Fruit fly (Drosophila melanogaster) whole organism, embryonic: ENCODE data around the gene Inx3.

Experiments
- Aef1 ChIP-seq: fragments of 200-800 bp; sonication (Bioruptor generic); IDR thresholded peaks from 3 replicates; pipeline ENCODE4 v1.3.6; 2022; ENCODE audit warnings: missing biosample characterization, missing genetic modification characterization
- B-H1 ChIP-seq: fragments of 200-800 bp; sonication (Bioruptor generic); IDR thresholded peaks from 3 replicates; pipeline ENCODE4 v1.3.6; 2022; ENCODE audit warnings: missing biosample characterization, missing genetic modification characterization
- CG10147 ChIP-seq: fragments of 200-800 bp; sonication (Bioruptor generic); optimal IDR thresholded peaks from 2 replicates; lab custom pipeline; 2019; ENCODE audit warnings: missing biosample characterization, mild to moderate bottlenecking, missing genetic modification characterization, moderate library complexity
- CG10209 ChIP-seq: fragments of 200-800 bp; sonication (Bioruptor generic); optimal IDR thresholded peaks from 3 replicates; lab custom pipeline; 2017; ENCODE audit warnings: missing biosample characterization, mild to moderate bottlenecking, missing genetic modification characterization, missing genetic modification reagents
- CG10462 ChIP-seq: fragments of 200-800 bp; sonication (Bioruptor generic); optimal IDR thresholded peaks from 2 replicates; lab custom pipeline; 2016; ENCODE audit warnings: missing biosample characterization, missing genetic modification characterization
- CG11093 ChIP-seq: fragments of 200-800 bp; sonication (Bioruptor generic); IDR thresholded peaks from 3 replicates; pipeline ENCODE4 v1.3.6; 2022; ENCODE audit warnings: missing biosample characterization, missing genetic modification characterization
- CG1233 ChIP-seq: fragments of 200-800 bp; sonication (Bioruptor generic); optimal IDR thresholded peaks from 4 replicates; lab custom pipeline; 2018; ENCODE audit warnings: missing biosample characterization, mild to moderate bottlenecking, missing genetic modification characterization
- CG15011 ChIP-seq: fragments of 200-800 bp; sonication (Bioruptor generic); optimal IDR thresholded peaks from 3 replicates; lab custom pipeline; 2018; ENCODE audit warnings: missing biosample characterization, mild to moderate bottlenecking, missing genetic modification characterization
- CG15479 ChIP-seq: fragments of 200-800 bp; sonication (Bioruptor generic); optimal IDR thresholded peaks from 3 replicates; lab custom pipeline; 2019; ENCODE audit warnings: missing biosample characterization, mild to moderate bottlenecking, missing genetic modification characterization, moderate library complexity
- CG16815 ChIP-seq: fragments of 200-800 bp; sonication (Bioruptor generic); optimal IDR thresholded peaks from 3 replicates; lab custom pipeline; 2017; ENCODE audit warnings: missing biosample characterization, mild to moderate bottlenecking, missing genetic modification characterization
- CG2712 ChIP-seq: fragments of 200-800 bp; optimal IDR thresholded peaks from 3 replicates; lab custom pipeline; 2019; ENCODE audit warnings: missing biosample characterization, mild to moderate bottlenecking, missing genetic modification characterization, moderate library complexity
- CG32532 ChIP-seq: fragments of 200-800 bp; sonication (Bioruptor generic); IDR thresholded peaks from 2 replicates; pipeline ENCODE4 v1.3.6; 2022; ENCODE audit warnings: missing biosample characterization, missing genetic modification characterization
- CG34422 ChIP-seq: fragments of 200-800 bp; sonication (Bioruptor generic); IDR thresholded peaks from 3 replicates; pipeline ENCODE4 v1.3.6; 2022; ENCODE audit warnings: missing biosample characterization, missing genetic modification characterization
- CG7928 ChIP-seq: fragments of 200-800 bp; sonication (Bioruptor generic); optimal IDR thresholded peaks from 2 replicates; lab custom pipeline; 2017; ENCODE audit warnings: missing biosample characterization, mild to moderate bottlenecking, missing genetic modification characterization
- CG8281 ChIP-seq: fragments of 200-800 bp; sonication (Bioruptor generic); optimal IDR thresholded peaks from 2 replicates; lab custom pipeline; 2018; ENCODE audit warnings: missing biosample characterization, mild to moderate bottlenecking, missing genetic modification characterization, moderate library complexity
- CG9817 ChIP-seq: fragments of 200-800 bp; sonication (Bioruptor generic); optimal IDR thresholded peaks from 2 replicates; lab custom pipeline; 2018; ENCODE audit warnings: missing biosample characterization, mild to moderate bottlenecking, missing genetic modification characterization, moderate library complexity
- Camta ChIP-seq: fragments of 200-800 bp; sonication (Bioruptor generic); optimal IDR thresholded peaks from 2 replicates; lab custom pipeline; 2016; ENCODE audit warnings: missing biosample characterization, missing genetic modification characterization
- Deaf1 ChIP-seq: fragments of 200-800 bp; optimal IDR thresholded peaks from 3 replicates; lab custom pipeline; 2019; ENCODE audit warnings: missing biosample characterization, mild to moderate bottlenecking, missing genetic modification characterization, moderate library complexity
- Drgx ChIP-seq: fragments of 200-800 bp; sonication (Bioruptor generic); IDR thresholded peaks from 2 replicates; pipeline ENCODE4 v1.3.6; 2022; ENCODE audit warnings: missing biosample characterization, missing genetic modification characterization
- Ets65A ChIP-seq: fragments of 200-800 bp; sonication (Bioruptor generic); peaks from one replicate; lab custom pipeline; 2016; ENCODE audit warnings: missing biosample characterization, missing genetic modification characterization
- H15 ChIP-seq: fragments of 200-800 bp; sonication (Bioruptor generic); IDR thresholded peaks from 3 replicates; pipeline ENCODE4 v1.3.6; 2022; ENCODE audit warnings: missing biosample characterization, missing genetic modification characterization
- HLH4C ChIP-seq: fragments of 200-800 bp; sonication (Bioruptor generic); IDR thresholded peaks from 3 replicates; pipeline ENCODE4 v1.3.6; 2022; ENCODE audit warnings: missing biosample characterization, missing genetic modification characterization; ENCODE audit not compliant: partially characterized antibody
- HmgD ChIP-seq: fragments of 200-800 bp; sonication (Bioruptor generic); optimal IDR thresholded peaks from 3 replicates; lab custom pipeline; 2016; ENCODE audit warnings: missing biosample characterization, missing genetic modification characterization
- Kr ChIP-seq: fragments of 200-800 bp; sonication (Bioruptor generic); optimal IDR thresholded peaks from 2 replicates; lab custom pipeline; 2017; ENCODE audit warnings: missing biosample characterization, mild to moderate bottlenecking, missing genetic modification characterization
- Oaz ChIP-seq: fragments of 200-800 bp; sonication (Bioruptor generic); IDR thresholded peaks from 2 replicates; pipeline ENCODE4 v1.3.6; 2022; ENCODE audit warnings: missing biosample characterization, missing genetic modification characterization
- abd-A ChIP-seq: fragments of 200-800 bp; sonication (Bioruptor generic); optimal IDR thresholded peaks from 3 replicates; lab custom pipeline; 2019; ENCODE audit warnings: missing biosample characterization, mild to moderate bottlenecking, missing genetic modification characterization, moderate library complexity
- ato ChIP-seq: fragments of 200-800 bp; sonication (Bioruptor generic); IDR thresholded peaks from 2 replicates; pipeline ENCODE4 v1.3.6; 2022; ENCODE audit warnings: missing biosample characterization, missing genetic modification characterization; ENCODE audit not compliant: partially characterized antibody
- bcd ChIP-seq: fragments of 200-800 bp; sonication (Bioruptor generic); optimal IDR thresholded peaks from 2 replicates; lab custom pipeline; 2017; ENCODE audit warnings: missing biosample characterization, mild to moderate bottlenecking, missing genetic modification characterization
- cato ChIP-seq: fragments of 200-800 bp; sonication (Bioruptor generic); optimal IDR thresholded peaks from 2 replicates; lab custom pipeline; 2016; ENCODE audit warnings: missing biosample characterization, missing genetic modification characterization, borderline replicate concordance
- dm ChIP-seq: fragments of 200-800 bp; sonication (Bioruptor generic); optimal IDR thresholded peaks from 3 replicates; lab custom pipeline; 2016; ENCODE audit warnings: missing biosample characterization, missing genetic modification characterization
- en ChIP-seq: fragments of 200-800 bp; sonication (Bioruptor generic); optimal IDR thresholded peaks from 2 replicates; lab custom pipeline; 2016; ENCODE audit warnings: missing biosample characterization, missing genetic modification characterization
- eve ChIP-seq, 2 experiments: fragments of >200 bp; optimal IDR thresholded peaks; 2 replicates each; lab custom pipeline; 2017; ENCODE audit warnings: missing biosample characterization in 2 of 2, missing genetic modification characterization in 2 of 2
- fd96Cb ChIP-seq: fragments of 200-800 bp; sonication (Bioruptor generic); optimal IDR thresholded peaks from 2 replicates; lab custom pipeline; 2018; ENCODE audit warnings: missing biosample characterization, mild to moderate bottlenecking, missing genetic modification characterization, moderate library complexity
- hbn ChIP-seq: fragments of 200-800 bp; sonication (Bioruptor generic); IDR thresholded peaks from 2 replicates; pipeline ENCODE4 v1.3.6; 2022; ENCODE audit warnings: missing biosample characterization, missing genetic modification characterization; ENCODE audit not compliant: partially characterized antibody
- hth ChIP-seq: fragments of >200 bp; optimal IDR thresholded peaks from 2 replicates; lab custom pipeline; 2017; ENCODE audit warnings: inconsistent platforms
- kni ChIP-seq: fragments of 200-800 bp; sonication (Bioruptor generic); optimal IDR thresholded peaks from 3 replicates; lab custom pipeline; 2017; ENCODE audit warnings: mild to moderate bottlenecking, missing biosample characterization, missing genetic modification reagents, missing genetic modification characterization
- lbe ChIP-seq: fragments of 200-800 bp; sonication (Bioruptor generic); optimal IDR thresholded peaks from 2 replicates; lab custom pipeline; 2016; ENCODE audit warnings: missing biosample characterization, mild to moderate bottlenecking, missing genetic modification characterization
- mam ChIP-seq: fragments of 200-800 bp; sonication (Bioruptor generic); optimal IDR thresholded peaks from 3 replicates; lab custom pipeline; 2016; ENCODE audit warnings: missing biosample characterization, missing genetic modification characterization
- mirr ChIP-seq: fragments of 200-800 bp; sonication (Bioruptor generic); optimal IDR thresholded peaks from 3 replicates; lab custom pipeline; 2018; ENCODE audit warnings: missing biosample characterization, mild to moderate bottlenecking, missing genetic modification characterization
- nerfin-1 ChIP-seq: fragments of 200-800 bp; sonication (Bioruptor generic); optimal IDR thresholded peaks from 3 replicates; lab custom pipeline; 2019; ENCODE audit warnings: missing biosample characterization, mild to moderate bottlenecking, missing genetic modification characterization, moderate library complexity
- phol ChIP-seq: fragments of 200-800 bp; sonication (Bioruptor generic); optimal IDR thresholded peaks from 3 replicates; lab custom pipeline; 2018; ENCODE audit warnings: missing biosample characterization, mild to moderate bottlenecking, missing genetic modification characterization, moderate library complexity
- psq ChIP-seq: fragments of 200-800 bp; sonication (Bioruptor generic); optimal IDR thresholded peaks from 2 replicates; lab custom pipeline; 2017; ENCODE audit warnings: missing biosample characterization, missing genetic modification characterization
- pum ChIP-seq: fragments of 200-800 bp; sonication (Bioruptor generic); optimal IDR thresholded peaks from 2 replicates; lab custom pipeline; 2016; ENCODE audit warnings: missing biosample characterization, missing genetic modification characterization
- row ChIP-seq: fragments of 200-800 bp; sonication (Bioruptor generic); IDR thresholded peaks from 3 replicates; pipeline ENCODE4 v1.3.6; 2022; ENCODE audit warnings: missing biosample characterization, missing genetic modification characterization
- sc ChIP-seq, 3 experiments: fragments of >200 bp in 2 of 3; fragments of 200-800 bp in 1 of 3; sonication (Bioruptor generic) in 1 of 3; optimal IDR thresholded peaks; 2 replicates in 2 of 3; 3 replicates in 1 of 3; lab custom pipeline; 2017; ENCODE audit warnings: mild to moderate bottlenecking in 1 of 3, missing biosample characterization in 1 of 3, missing genetic modification characterization in 1 of 3, missing genetic modification reagents in 1 of 3
- shn ChIP-seq: fragments of 200-800 bp; sonication (Bioruptor generic); optimal IDR thresholded peaks from 3 replicates; lab custom pipeline; 2016; ENCODE audit warnings: missing biosample characterization, missing genetic modification characterization
- slou ChIP-seq: fragments of 200-800 bp; sonication (Bioruptor generic); optimal IDR thresholded peaks from 3 replicates; lab custom pipeline; 2016; ENCODE audit warnings: missing biosample characterization, missing genetic modification characterization
- so ChIP-seq: fragments of 200-800 bp; sonication (Bioruptor generic); IDR thresholded peaks from 3 replicates; pipeline ENCODE4 v1.3.6; 2022; ENCODE audit warnings: missing biosample characterization, missing genetic modification characterization
- z ChIP-seq: fragments of 200-800 bp; sonication (Bioruptor generic); IDR thresholded peaks from 3 replicates; pipeline ENCODE4 v1.3.6; 2022; ENCODE audit warnings: missing biosample characterization, missing genetic modification characterization
- zf30C ChIP-seq: fragments of 200-800 bp; sonication (Bioruptor generic); optimal IDR thresholded peaks from 3 replicates; lab custom pipeline; 2018; ENCODE audit warnings: missing biosample characterization, mild to moderate bottlenecking, missing genetic modification characterization
- zfh1 ChIP-seq: fragments of 200-800 bp; sonication (Bioruptor generic); IDR thresholded peaks from 3 replicates; pipeline ENCODE4 v1.3.6; 2022; ENCODE audit warnings: missing biosample characterization, missing genetic modification characterization

The Inx3 gene

DNA sequence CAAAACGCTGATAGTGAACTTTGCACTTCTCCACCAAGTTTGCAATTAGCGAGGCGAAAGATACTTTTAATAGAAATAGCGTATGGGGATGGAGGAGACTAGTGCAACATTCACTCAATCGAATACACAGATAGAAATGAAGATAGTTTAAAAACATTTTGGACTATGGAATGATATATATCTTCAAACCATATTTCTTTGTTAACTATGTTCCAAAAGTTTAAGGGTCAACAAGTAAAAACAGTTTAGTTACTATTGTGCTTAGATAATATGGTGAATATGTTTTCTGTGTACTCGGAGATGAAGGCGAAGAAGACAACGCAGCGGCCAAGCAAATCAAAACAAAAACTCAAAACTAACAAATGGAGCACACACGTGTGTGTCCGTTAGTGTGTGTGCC, 44.9 kb upstream of the Inx3 start (continued):
- TF ChIP-seq CG34422 (GFP tag; lab: Robert Waterston, UW) (0 out of 3 replicates have a peak, but pooled peaks have one; percentile 42), zf30C (GFP tag; lab: Kevin White, UChicago) (no peak), hbn (GFP tag; lab: Robert Waterston, UW) (no peak), CG15479 (no peak), cato (GFP tag; lab: Kevin White, UChicago) (no peak), CG10462 (GFP tag; lab: Kevin White, UChicago) (no peak), lbe (no peak), abd-A (no peak), eve (GFP tag; optimal IDR thresholded peaks at IDR 0.05; lab: Kevin White, UChicago) (no peak), CG2712 (tag; lab: Kevin White, UChicago) (peak; percentile 59), kni (GFP tag; lab: Kevin White, UChicago) (no peak), so (no peak), CG16815 (GFP tag; lab: Kevin White, UChicago) (no peak), B-H1 (GFP tag; lab: Robert Waterston, UW) (peak; percentile 29; the same call in 1 of the 3 replicates), CG11093 (peak; percentile 58; the same call in 2 of the 3 replicates), sc (optimal IDR thresholded peaks at IDR 0.05; lab: Kevin White, UChicago) (no peak), sc (GFP tag; optimal IDR thresholded peaks at IDR 0.05; lab: Kevin White, UChicago) (no peak), z (GFP tag; lab: Robert Waterston, UW) (0 out of 3 replicates have a peak, but pooled peaks have one; percentile 21), Aef1 (GFP tag; lab: Robert Waterston, UW) (peak; percentile 40; the same call in 1 of the 3 replicates), CG15011 (GFP tag; lab: Kevin White, UChicago) (no peak), HLH4C (GFP tag; lab: Robert Waterston, UW) (no peak), bcd (peak; percentile 3), Ets65A (no peak), H15 (peak; percentile 65; the same call in 2 of the 3 replicates), psq (GFP tag; lab: Kevin White, UChicago) (no peak), phol (peak; percentile 69), Deaf1 (peak; percentile 1), Kr (no peak), Camta (GFP tag; lab: Kevin White, UChicago) (no peak), ato (GFP tag; lab: Robert Waterston, UW) (no peak), HmgD (GFP tag; lab: Kevin White, UChicago) (no peak), slou (no peak), CG8281 (tag; lab: Kevin White, UChicago) (no peak), CG7928 (no peak), mirr (GFP tag; lab: Kevin White, UChicago) (no peak), CG10209 (GFP tag; lab: Kevin White, UChicago) (peak; percentile 4), zfh1 (peak; percentile 58; the same call in 2 of the 3 replicates), dm (GFP tag; lab: Kevin White, UChicago) (no peak), CG9817 (tag; lab: Kevin White, UChicago) (peak; percentile 21), Oaz (GFP tag; lab: Robert Waterston, UW) (no peak), shn (GFP tag; lab: Kevin White, UChicago) (no peak), en (no peak), fd96Cb (tag; lab: Kevin White, UChicago) (peak; percentile 58), CG32532 (GFP tag; lab: Robert Waterston, UW) (peak; percentile 29; the same call in 1 of the 2 replicates), CG1233 (peak; percentile 10), Drgx (GFP tag; lab: Robert Waterston, UW) (peak; percentile 52), CG10147 (GFP tag; lab: Kevin White, UChicago) (no peak), pum (GFP tag; lab: Kevin White, UChicago) (peak; percentile 16), row (GFP tag; lab: Robert Waterston, UW) (peak; percentile 62), hth (lab: Kevin White, UChicago) (no peak), nerfin-1 (tag; lab: Kevin White, UChicago) (no peak), mam (peak; percentile 4)
